Worm (Caenorhabditis elegans) whole organism, L4/young adult: ENCODE data around the gene sel-10.

ENCODE experiments used
- W03F9.2 ChIP-seq: fragments of 150-350 bp; optimal IDR thresholded peaks from 2 replicates; lab custom pipeline; 2014; ENCODE audit warnings: missing biosample characterization, missing genetic modification characterization
- him-1 ChIP-seq: sonication (generic microtip); optimal IDR thresholded peaks from 2 replicates; lab custom pipeline; 2016; ENCODE audit warnings: missing genotype, missing genetic modification reagents, missing genetic modification characterization, missing compliant biosample characterization

DNA sequence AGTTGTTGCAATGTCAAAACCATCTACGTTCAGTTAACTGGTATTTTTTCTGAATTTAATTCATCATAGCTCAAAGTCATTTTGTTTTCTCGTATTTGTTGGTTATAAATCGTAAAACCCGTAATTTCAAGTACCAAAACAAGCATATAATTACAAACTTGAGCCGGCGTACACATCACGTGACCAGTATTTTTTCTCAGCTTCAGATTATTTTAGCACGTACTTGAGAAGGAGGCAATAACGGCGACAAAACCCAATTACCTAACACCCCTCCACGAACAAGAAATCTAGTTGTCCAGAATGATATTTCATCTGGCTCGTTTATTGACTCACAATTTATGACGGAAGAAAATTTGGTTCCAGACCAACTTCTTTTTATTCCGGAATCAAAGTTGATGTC lies 39.7 kb downstream of the sel-10 start, which contains the start of gene srx-135:
- TF ChIP-seq him-1 (no peak), W03F9.2 (tag; lab: Kevin White, UChicago) (no peak)
